Worm (Caenorhabditis elegans): ENCODE data around the gene rad-54.B.

rad-54.B gene

ce11 chrIV:16962445-16962844, 12.6 kb downstream of the rad-54.B start (continued):
- TF ChIP-seq zfh-2 (GFP tag; conservative IDR thresholded peaks at IDR 0.05) (peak; percentile 92), egrh-3 (GFP tag; IDR thresholded peaks at IDR 0.05) (peak; percentile 83), attf-6 (GFP tag; IDR thresholded peaks at IDR 0.05) (no peak)

DNA sequence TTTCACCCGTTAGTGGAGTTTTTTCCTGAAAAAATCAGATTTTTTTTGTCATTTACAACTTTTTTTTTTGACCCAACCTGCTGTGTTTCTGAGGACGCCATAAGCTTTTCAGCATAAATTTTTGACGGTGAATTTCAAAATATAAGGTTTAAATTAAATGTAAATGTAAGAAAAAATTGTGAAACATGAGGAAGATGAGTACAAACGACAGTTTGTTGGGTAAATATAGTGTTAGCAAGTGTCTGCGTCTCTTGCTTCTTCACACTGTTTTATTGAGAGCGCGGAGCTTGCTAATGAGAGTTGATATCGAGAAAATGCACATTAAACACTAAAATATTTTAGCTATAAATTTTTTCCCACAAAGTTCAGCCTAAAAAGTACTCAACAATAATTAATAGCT, 20.5 kb downstream of the rad-54.B start, which contains the start of gene rom-3:
Gene rom-3, minus strand, starts transcription at position 101 of the 400 bp plus-strand sequence.
- TF ChIP-seq lsl-1 (GFP tag; optimal IDR thresholded peaks at IDR 0.05), result no peak
- no peak for TF ChIP-seq ets-4 (GFP tag; optimal IDR thresholded peaks at IDR 0.05)
- TF ChIP-seq ceh-100 (GFP tag; IDR thresholded peaks at IDR 0.05), result no peak
- TF ChIP-seq tbp1 (GFP tag; optimal IDR thresholded peaks at IDR 0.05), result no peak

ce11 chrIV:16988397-16988796, 38.5 kb downstream of the rad-54.B start, which contains the start of gene nccd-1:
nccd-1 (plus strand) TSS chrIV:16988697.
- TF ChIP-seq pha-4 (tag; optimal IDR thresholded peaks at IDR 0.05) (no peak), F23B12.7 (tag; optimal IDR thresholded peaks at IDR 0.05; ENCODE audit: insufficient read depth) (no peak), bed-1 (GFP tag; IDR thresholded peaks at IDR 0.05) (no peak), nhr-27 (tag; optimal IDR thresholded peaks at IDR 0.05) (no peak), pbrm-1 (GFP tag; IDR thresholded peaks at IDR 0.05) (no peak), Y79H2A.3 (GFP tag; conservative IDR thresholded peaks at IDR 0.05) (no peak), egrh-3 (GFP tag; IDR thresholded peaks at IDR 0.05) (no peak), ceh-27 (GFP tag; optimal IDR thresholded peaks at IDR 0.05) (no peak), F33H1.4 (GFP tag; IDR thresholded peaks at IDR 0.05) (no peak), ztf-26 (tag; optimal IDR thresholded peaks at IDR 0.05) (no peak), C17E4.6 (GFP tag; IDR thresholded peaks at IDR 0.05) (no peak), nhr-179 (tag; optimal IDR thresholded peaks at IDR 0.05) (no peak), die-1 (tag; optimal IDR thresholded peaks at IDR 0.05) (no peak), ztf-28 (GFP tag; IDR thresholded peaks at IDR 0.05) (no peak), snpc-3.4 (tag; optimal IDR thresholded peaks at IDR 0.05) (no peak), F49E8.2 (tag; optimal IDR thresholded peaks at IDR 0.05; ENCODE audit: insufficient read depth) (no peak), Y56A3A.18 (GFP tag; IDR thresholded peaks at IDR 0.05) (no peak), cebp-2 (GFP tag; IDR thresholded peaks at IDR 0.05) (no peak), dpl-1 (GFP tag; optimal IDR thresholded peaks at IDR 0.05) (no peak), sea-2 (GFP tag; IDR thresholded peaks at IDR 0.05) (no peak)

- TF ChIP-seq chd-7 (tag; optimal IDR thresholded peaks at IDR 0.05), result no peak
- TF ChIP-seq lin-54 (GFP tag; optimal IDR thresholded peaks at IDR 0.05), result peak; percentile 95
- TF ChIP-seq ceh-100 (GFP tag; IDR thresholded peaks at IDR 0.05), result peak; percentile 65
- TF ChIP-seq F49E8.2 (tag; optimal IDR thresholded peaks at IDR 0.05; ENCODE audit: insufficient read depth), result no peak
- no peak for TF ChIP-seq T26A5.8 (tag; optimal IDR thresholded peaks at IDR 0.05)
- no peak for TF ChIP-seq lir-1 (GFP tag; conservative IDR thresholded peaks at IDR 0.05)
- peak; percentile 37 for TF ChIP-seq madf-10 (tag; optimal IDR thresholded peaks at IDR 0.05)
- TF ChIP-seq hrde-1 (tag; optimal IDR thresholded peaks at IDR 0.05; ENCODE audit: borderline replicate concordance), result no peak
- no peak for TF ChIP-seq ccch-3 (GFP tag; optimal IDR thresholded peaks at IDR 0.05)
- no peak for TF ChIP-seq ztf-6 (GFP tag; IDR thresholded peaks at IDR 0.05)
- peak; percentile 92 for TF ChIP-seq attf-6 (GFP tag; IDR thresholded peaks at IDR 0.05)
- no peak for TF ChIP-seq madf-6 (GFP tag; IDR thresholded peaks at IDR 0.05)
- no peak for TF ChIP-seq egl-44 (GFP tag; IDR thresholded peaks at IDR 0.05)
- TF ChIP-seq ceh-79 (tag; optimal IDR thresholded peaks at IDR 0.05), result no peak
- no peak for TF ChIP-seq pha-4 (tag; optimal IDR thresholded peaks at IDR 0.05)
- TF ChIP-seq F23B12.7 (tag; optimal IDR thresholded peaks at IDR 0.05; ENCODE audit: insufficient read depth), result peak; percentile 5
- peak; percentile 49 for TF ChIP-seq lsl-1 (GFP tag; optimal IDR thresholded peaks at IDR 0.05)
- TF ChIP-seq T07F8.4 (tag; optimal IDR thresholded peaks at IDR 0.05), result no peak
- no peak for TF ChIP-seq F55B11.4 (tag; optimal IDR thresholded peaks at IDR 0.05; ENCODE audit: borderline replicate concordance, insufficient read depth)
- TF ChIP-seq hmg-1.2 (GFP tag; IDR thresholded peaks at IDR 0.05), result peak; percentile 95
- no peak for TF ChIP-seq lin-26 (GFP tag; IDR thresholded peaks at IDR 0.05)
- TF ChIP-seq ZK185.1 (tag; optimal IDR thresholded peaks at IDR 0.05; ENCODE audit: poor library complexity, severe bottlenecking), result peak; percentile 84
- TF ChIP-seq D2030.7 (GFP tag; IDR thresholded peaks at IDR 0.05), result peak; percentile 52; the same call in 1 of the 2 replicates
- TF ChIP-seq somi-1 (GFP tag; optimal IDR thresholded peaks at IDR 0.05), result no peak
These were observed 45.6 kb downstream of the rad-54.B start, which contains the start of gene rom-4 for ce11 chrIV:16995425-16995824. rom-4 (plus strand) TSS chrIV:16995822.
